Worm (Caenorhabditis elegans) whole organism, early embryonic: Measurements from ENCODE around the gene cyp-13A6.

Experiments
- B0310.2 ChIP-seq: sonication (generic microtip); optimal IDR thresholded peaks from 2 replicates; lab custom pipeline; 2016; ENCODE audit warnings: mild to moderate bottlenecking, missing genetic modification characterization, missing compliant biosample characterization
- F13C5.2 ChIP-seq: sonication (generic microtip); optimal IDR thresholded peaks from 2 replicates; lab custom pipeline; 2017; ENCODE audit warnings: mild to moderate bottlenecking, missing genetic modification characterization, inconsistent platforms, missing compliant biosample characterization
- aly-1 ChIP-seq: sonication (generic microtip); optimal IDR thresholded peaks from 2 replicates; lab custom pipeline; 2016; ENCODE audit warnings: missing genetic modification characterization, missing compliant biosample characterization
- ama-1 ChIP-seq: fragments of 150-350 bp; optimal IDR thresholded peaks from 2 replicates; lab custom pipeline; 2014
- ceh-13 ChIP-seq: fragments of 200-800 bp; sonication (Bioruptor generic); optimal IDR thresholded peaks from 2 replicates; lab custom pipeline; 2018; ENCODE audit warnings: mild to moderate bottlenecking, missing genetic modification characterization, missing compliant biosample characterization
- ceh-36 ChIP-seq: sonication (generic microtip); optimal IDR thresholded peaks from 2 replicates; lab custom pipeline; 2016; ENCODE audit warnings: missing genetic modification characterization, inconsistent platforms, missing compliant biosample characterization
- ets-7 ChIP-seq: sonication (generic microtip); optimal IDR thresholded peaks from 2 replicates; lab custom pipeline; 2016; ENCODE audit warnings: missing genotype, missing genetic modification characterization, missing compliant biosample characterization
- flt-1 ChIP-seq: fragments of 200-800 bp; sonication (Bioruptor generic); IDR thresholded peaks from 2 replicates; pipeline ENCODE4 v1.3.6; 2022; ENCODE audit warnings: missing genetic modification characterization, missing compliant biosample characterization
- hmbx-1 ChIP-seq: sonication (generic microtip); optimal IDR thresholded peaks from 2 replicates; lab custom pipeline; 2016; ENCODE audit warnings: mild to moderate bottlenecking, missing genetic modification characterization, missing compliant biosample characterization
- hmg-4 ChIP-seq: fragments of 200-800 bp; sonication (Bioruptor generic); optimal IDR thresholded peaks from 2 replicates; lab custom pipeline; 2018; ENCODE audit warnings: mild to moderate bottlenecking, missing genetic modification characterization, missing compliant biosample characterization
- hnd-1 ChIP-seq: sonication (generic microtip); optimal IDR thresholded peaks from 2 replicates; lab custom pipeline; 2016; ENCODE audit warnings: missing genetic modification characterization, missing compliant biosample characterization
- pes-1 ChIP-seq: fragments of 200-800 bp; sonication (Bioruptor generic); IDR thresholded peaks from 2 replicates; pipeline ENCODE4 v1.3.6; 2022; ENCODE audit warnings: missing genetic modification reagents, missing genetic modification characterization, missing compliant biosample characterization
- scrt-1 ChIP-seq: fragments of 200-800 bp; sonication (Bioruptor generic); IDR thresholded peaks from 2 replicates; pipeline ENCODE4 v1.3.6; 2022; ENCODE audit warnings: missing genetic modification characterization, missing compliant biosample characterization
- sea-1 ChIP-seq: fragments of 200-800 bp; sonication (Bioruptor generic); conservative IDR thresholded peaks from 2 replicates; pipeline ENCODE4 v1.3.6; 2022; ENCODE audit warnings: missing genetic modification characterization, missing compliant biosample characterization
- tbx-11 ChIP-seq: fragments of 200-800 bp; sonication (Bioruptor generic); IDR thresholded peaks from 2 replicates; pipeline ENCODE4 v1.3.6; 2022; ENCODE audit warnings: missing genetic modification characterization, missing compliant biosample characterization
- tbx-37 ChIP-seq: fragments of 200-800 bp; sonication (Bioruptor generic); conservative IDR thresholded peaks from 2 replicates; pipeline ENCODE4 v1.3.6; 2022; ENCODE audit warnings: missing genetic modification reagents, missing genetic modification characterization, missing compliant biosample characterization
- tra-4 ChIP-seq: sonication (generic microtip); optimal IDR thresholded peaks from 2 replicates; lab custom pipeline; 2017; ENCODE audit warnings: missing genetic modification characterization, missing compliant biosample characterization

cyp-13A6 gene

ce11 chrII:9835958-9836357 is 33.3 kb upstream of the cyp-13A6 start:
- no peak for TF ChIP-seq tbx-37
- no peak for TF ChIP-seq aly-1

ce11 chrII:9834921-9835320 is 32.3 kb upstream of the cyp-13A6 start, which contains the start of gene arrd-5:
Gene arrd-5 (plus strand): TSS chrII:9835221.
- TF ChIP-seq F13C5.2 (tag; lab: Kevin White, UChicago) (no peak), ceh-13 (GFP tag; lab: Kevin White, UChicago) (no peak), ets-7 (tag; lab: Kevin White, UChicago) (no peak), B0310.2 (tag; lab: Kevin White, UChicago) (no peak)

- no peak for TF ChIP-seq hnd-1
- no peak for TF ChIP-seq flt-1 (GFP tag; lab: Robert Waterston, UW)
- TF ChIP-seq ceh-36 (tag; lab: Kevin White, UChicago), result no peak
- TF ChIP-seq tra-4, result no peak
- TF ChIP-seq F13C5.2 (tag; lab: Kevin White, UChicago), result no peak
- TF ChIP-seq hmg-4, result no peak
- TF ChIP-seq tbx-11 (GFP tag; lab: Robert Waterston, UW), result no peak
- no peak for TF ChIP-seq ceh-13 (GFP tag; lab: Kevin White, UChicago)
- TF ChIP-seq tbx-37, result no peak
- no peak for TF ChIP-seq B0310.2 (tag; lab: Kevin White, UChicago)
- no peak for TF ChIP-seq pes-1 (GFP tag; lab: Robert Waterston, UW)
- no peak for TF ChIP-seq ets-7 (tag; lab: Kevin White, UChicago)
- no peak for TF ChIP-seq scrt-1 (GFP tag; lab: Robert Waterston, UW)
- TF ChIP-seq hmbx-1 (tag; lab: Kevin White, UChicago), result no peak
- TF ChIP-seq sea-1 (GFP tag; lab: Robert Waterston, UW), result no peak
- TF ChIP-seq ama-1 (lab: Kevin White, UChicago), result no peak
- TF ChIP-seq aly-1, result no peak
Measured at ce11 chrII:9833855-9834254, 31.2 kb upstream of the cyp-13A6 start, which contains the start of gene ZK938.3. Gene ZK938.3 (minus strand): TSS chrII:9833955.

ce11 chrII:9831033-9831432 is 28.4 kb upstream of the cyp-13A6 start, which contains the start of gene ZK938.12:
Gene ZK938.12 (plus strand): TSS chrII:9831333.
- TF ChIP-seq tbx-11 (GFP tag; lab: Robert Waterston, UW) (no peak), hnd-1 (no peak), sea-1 (GFP tag; lab: Robert Waterston, UW) (no peak), hmg-4 (no peak), ceh-36 (tag; lab: Kevin White, UChicago) (no peak), ceh-13 (GFP tag; lab: Kevin White, UChicago) (no peak), B0310.2 (tag; lab: Kevin White, UChicago) (no peak), tra-4 (no peak), F13C5.2 (tag; lab: Kevin White, UChicago) (no peak), ets-7 (tag; lab: Kevin White, UChicago) (no peak), pes-1 (GFP tag; lab: Robert Waterston, UW) (no peak), scrt-1 (GFP tag; lab: Robert Waterston, UW) (no peak)

ce11 chrII:9829108-9829507 is 26.5 kb upstream of the cyp-13A6 start, which contains the start of gene ZK938.1:
Gene ZK938.1 (plus strand): TSS chrII:9829408.
- TF ChIP-seq hnd-1 (no peak), tbx-37 (no peak), aly-1 (no peak), flt-1 (GFP tag; lab: Robert Waterston, UW) (no peak), scrt-1 (GFP tag; lab: Robert Waterston, UW) (no peak), ama-1 (lab: Kevin White, UChicago) (no peak), tbx-11 (GFP tag; lab: Robert Waterston, UW) (no peak), ets-7 (tag; lab: Kevin White, UChicago) (no peak), hmg-4 (no peak), ceh-13 (GFP tag; lab: Kevin White, UChicago) (no peak), F13C5.2 (tag; lab: Kevin White, UChicago) (no peak), B0310.2 (tag; lab: Kevin White, UChicago) (no peak), pes-1 (GFP tag; lab: Robert Waterston, UW) (no peak), sea-1 (GFP tag; lab: Robert Waterston, UW) (no peak), ceh-36 (tag; lab: Kevin White, UChicago) (no peak), tra-4 (no peak)

ce11 chrII:9828502-9828901 is 25.9 kb upstream of the cyp-13A6 start:
- TF ChIP-seq tbx-37 (no peak), F13C5.2 (tag; lab: Kevin White, UChicago) (no peak), pes-1 (GFP tag; lab: Robert Waterston, UW) (no peak), tra-4 (no peak), ceh-36 (tag; lab: Kevin White, UChicago) (no peak), ets-7 (tag; lab: Kevin White, UChicago) (no peak), tbx-11 (GFP tag; lab: Robert Waterston, UW) (no peak), hmg-4 (no peak), flt-1 (GFP tag; lab: Robert Waterston, UW) (no peak), B0310.2 (tag; lab: Kevin White, UChicago) (no peak), hmbx-1 (tag; lab: Kevin White, UChicago) (no peak), hnd-1 (no peak), scrt-1 (GFP tag; lab: Robert Waterston, UW) (no peak), ama-1 (lab: Kevin White, UChicago) (no peak), sea-1 (GFP tag; lab: Robert Waterston, UW) (no peak), ceh-13 (GFP tag; lab: Kevin White, UChicago) (no peak), aly-1 (no peak)

- TF ChIP-seq tbx-37, result no peak
- TF ChIP-seq aly-1, result no peak
- no peak for TF ChIP-seq hmg-4
- no peak for TF ChIP-seq tbx-11 (GFP tag; lab: Robert Waterston, UW)
- no peak for TF ChIP-seq ceh-13 (GFP tag; lab: Kevin White, UChicago)
- no peak for TF ChIP-seq scrt-1 (GFP tag; lab: Robert Waterston, UW)
- no peak for TF ChIP-seq ets-7 (tag; lab: Kevin White, UChicago)
- no peak for TF ChIP-seq hnd-1
- TF ChIP-seq F13C5.2 (tag; lab: Kevin White, UChicago), result no peak
- TF ChIP-seq hmbx-1 (tag; lab: Kevin White, UChicago), result no peak
- TF ChIP-seq B0310.2 (tag; lab: Kevin White, UChicago), result no peak
- TF ChIP-seq tra-4, result no peak
- no peak for TF ChIP-seq flt-1 (GFP tag; lab: Robert Waterston, UW)
- no peak for TF ChIP-seq ama-1 (lab: Kevin White, UChicago)
- TF ChIP-seq pes-1 (GFP tag; lab: Robert Waterston, UW), result no peak
- TF ChIP-seq ceh-36 (tag; lab: Kevin White, UChicago), result no peak
- TF ChIP-seq sea-1 (GFP tag; lab: Robert Waterston, UW), result no peak
Measured at ce11 chrII:9827852-9828251, 25.2 kb upstream of the cyp-13A6 start, which contains the start of gene eyg-1. Gene eyg-1 (minus strand): TSS chrII:9827952.
